Worm (Caenorhabditis elegans) whole organism, young adult: Measurements from ENCODE around the gene srh-264.

Experiments
- D2030.7 ChIP-seq: fragments of 200-800 bp; sonication (Bioruptor generic); IDR thresholded peaks from 2 replicates; pipeline ENCODE4 v1.3.6; 2022; ENCODE audit warnings: missing genetic modification reagents, missing genetic modification characterization, missing compliant biosample characterization
- F10E7.11 ChIP-seq: sonication (generic microtip); optimal IDR thresholded peaks from 2 replicates; lab custom pipeline; 2017; ENCODE audit warnings: mild to moderate bottlenecking, missing genetic modification characterization, moderate library complexity, missing compliant biosample characterization
- F33H1.4 ChIP-seq: fragments of 200-800 bp; sonication (Bioruptor generic); IDR thresholded peaks from 2 replicates; pipeline ENCODE4 v1.3.6; 2022; ENCODE audit warnings: missing genetic modification reagents, missing genetic modification characterization, missing compliant biosample characterization
- F55B11.4 ChIP-seq: sonication (generic microtip); optimal IDR thresholded peaks from 2 replicates; lab custom pipeline; 2016; ENCODE audit warnings: missing compliant biosample characterization, missing genetic modification characterization, borderline replicate concordance; ENCODE audit not compliant: insufficient read depth
- F57A8.1 ChIP-seq: fragments of 200-800 bp; sonication (Bioruptor generic); optimal IDR thresholded peaks from 2 replicates; lab custom pipeline; 2018; ENCODE audit warnings: mild to moderate bottlenecking, missing genetic modification characterization, moderate library complexity, missing compliant biosample characterization
- T07F8.4 ChIP-seq: sonication (generic microtip); optimal IDR thresholded peaks from 2 replicates; lab custom pipeline; 2016; ENCODE audit warnings: mild to moderate bottlenecking, missing genetic modification characterization, moderate library complexity, missing compliant biosample characterization
- Y53G8AR.9 ChIP-seq: fragments of 200-800 bp; sonication (Bioruptor generic); conservative IDR thresholded peaks from 2 replicates; pipeline ENCODE4 v1.3.6; 2022; ENCODE audit warnings: missing genetic modification reagents, missing genetic modification characterization, missing compliant biosample characterization
- Y79H2A.3 ChIP-seq: fragments of 200-800 bp; sonication (Bioruptor generic); conservative IDR thresholded peaks from 2 replicates; pipeline ENCODE4 v1.3.6; 2022; ENCODE audit warnings: missing genetic modification reagents, missing genetic modification characterization, missing compliant biosample characterization
- akir-1 ChIP-seq: fragments of 200-800 bp; sonication (Bioruptor generic); optimal IDR thresholded peaks from 2 replicates; lab custom pipeline; 2018; ENCODE audit warnings: mild to moderate bottlenecking, missing genetic modification characterization, moderate library complexity, missing compliant biosample characterization
- aptf-3 ChIP-seq: fragments of 200-800 bp; sonication (Bioruptor generic); IDR thresholded peaks from 2 replicates; pipeline ENCODE4 v1.3.6; 2022; ENCODE audit warnings: missing genetic modification characterization, missing compliant biosample characterization
- athp-1 ChIP-seq: sonication (generic microtip); optimal IDR thresholded peaks from 2 replicates; lab custom pipeline; 2017; ENCODE audit warnings: mild to moderate bottlenecking, missing genetic modification characterization, missing compliant biosample characterization
- bed-1 ChIP-seq: fragments of 200-800 bp; sonication (Bioruptor generic); IDR thresholded peaks from 2 replicates; pipeline ENCODE4 v1.3.6; 2022; ENCODE audit warnings: missing genetic modification reagents, missing genetic modification characterization, missing compliant biosample characterization
- cebp-2 ChIP-seq: fragments of 200-800 bp; sonication (Bioruptor generic); IDR thresholded peaks from 2 replicates; pipeline ENCODE4 v1.3.6; 2022; ENCODE audit warnings: missing genetic modification characterization, missing compliant biosample characterization
- ceh-58 ChIP-seq: fragments of 200-800 bp; sonication (Bioruptor generic); IDR thresholded peaks from 2 replicates; pipeline ENCODE4 v1.3.6; 2022; ENCODE audit warnings: missing genetic modification characterization, missing compliant biosample characterization
- chd-7 ChIP-seq: sonication (generic microtip); optimal IDR thresholded peaks from 2 replicates; lab custom pipeline; 2016; ENCODE audit warnings: mild to moderate bottlenecking, missing genetic modification characterization, moderate library complexity, missing compliant biosample characterization
- dox-1 ChIP-seq: fragments of 200-800 bp; sonication (Bioruptor generic); IDR thresholded peaks from 2 replicates; pipeline ENCODE4 v1.3.6; 2022; ENCODE audit warnings: missing genetic modification reagents, missing genetic modification characterization, missing compliant biosample characterization
- egl-18 ChIP-seq: fragments of 200-800 bp; sonication (Bioruptor generic); IDR thresholded peaks from 2 replicates; pipeline ENCODE4 v1.3.6; 2022; ENCODE audit warnings: missing genetic modification reagents, missing genetic modification characterization, missing compliant biosample characterization
- egl-44 ChIP-seq: fragments of 200-800 bp; sonication (Bioruptor generic); IDR thresholded peaks from 2 replicates; pipeline ENCODE4 v1.3.6; 2022; ENCODE audit warnings: missing genetic modification reagents, missing genetic modification characterization, missing compliant biosample characterization
- ekl-4 ChIP-seq: fragments of 200-800 bp; sonication (Bioruptor generic); IDR thresholded peaks from 2 replicates; pipeline ENCODE4 v1.3.6; 2022; ENCODE audit warnings: missing genetic modification reagents, missing genetic modification characterization, missing compliant biosample characterization
- hlh-12 ChIP-seq: sonication (generic microtip); optimal IDR thresholded peaks from 2 replicates; lab custom pipeline; 2016; ENCODE audit warnings: missing genetic modification characterization, missing compliant biosample characterization
- hsf-1 ChIP-seq: fragments of 200-800 bp; sonication (Bioruptor generic); IDR thresholded peaks from 2 replicates; pipeline ENCODE4 v1.3.6; 2022; ENCODE audit warnings: missing genetic modification reagents, missing genetic modification characterization, missing compliant biosample characterization
- lag-1 ChIP-seq: fragments of 200-800 bp; sonication (Bioruptor generic); IDR thresholded peaks from 2 replicates; pipeline ENCODE4 v1.3.6; 2022; ENCODE audit warnings: missing genetic modification reagents, missing genetic modification characterization, missing compliant biosample characterization
- lin-40 ChIP-seq: sonication (generic microtip); optimal IDR thresholded peaks from 2 replicates; lab custom pipeline; 2016; ENCODE audit warnings: missing genetic modification characterization, mild to moderate bottlenecking, missing compliant biosample characterization, missing genotype, missing genetic modification reagents
- lin-54 ChIP-seq: fragments of 200-800 bp; sonication (Bioruptor generic); optimal IDR thresholded peaks from 2 replicates; lab custom pipeline; 2018; ENCODE audit warnings: mild to moderate bottlenecking, missing genetic modification characterization, missing compliant biosample characterization
- lir-1 ChIP-seq: fragments of 200-800 bp; sonication (Bioruptor generic); conservative IDR thresholded peaks from 2 replicates; pipeline ENCODE4 v1.3.6; 2022; ENCODE audit warnings: missing genetic modification reagents, missing genetic modification characterization, missing compliant biosample characterization
- mcd-1 ChIP-seq: fragments of 200-800 bp; sonication (Bioruptor generic); IDR thresholded peaks from 2 replicates; pipeline ENCODE4 v1.3.6; 2022; ENCODE audit warnings: missing genetic modification reagents, missing genetic modification characterization, missing compliant biosample characterization
- nfya-1 ChIP-seq: sonication (generic microtip); optimal IDR thresholded peaks from 2 replicates; lab custom pipeline; 2017; ENCODE audit warnings: antibody characterized with exemption, missing compliant biosample characterization, missing genetic modification characterization, borderline replicate concordance; ENCODE audit not compliant: insufficient read depth
- nhr-120 ChIP-seq: fragments of 200-800 bp; sonication (Bioruptor generic); IDR thresholded peaks from 2 replicates; pipeline ENCODE4 v1.3.6; 2022; ENCODE audit warnings: missing genetic modification characterization, missing compliant biosample characterization
- nhr-80 ChIP-seq: sonication (generic microtip); optimal IDR thresholded peaks from 2 replicates; lab custom pipeline; 2016; ENCODE audit warnings: missing genetic modification characterization, missing compliant biosample characterization
- nhr-90 ChIP-seq: sonication (generic microtip); optimal IDR thresholded peaks from 2 replicates; lab custom pipeline; 2016; ENCODE audit warnings: missing genotype, mild to moderate bottlenecking, missing genetic modification characterization, missing compliant biosample characterization
- pbrm-1 ChIP-seq: fragments of 200-800 bp; sonication (Bioruptor generic); IDR thresholded peaks from 2 replicates; pipeline ENCODE4 v1.3.6; 2022; ENCODE audit warnings: missing genetic modification reagents, missing genetic modification characterization, missing compliant biosample characterization
- sea-2 ChIP-seq: fragments of 200-800 bp; sonication (Bioruptor generic); IDR thresholded peaks from 2 replicates; pipeline ENCODE4 v1.3.6; 2022; ENCODE audit warnings: missing genetic modification characterization, missing compliant biosample characterization
- snpc-1.3 ChIP-seq: sonication (generic microtip); optimal IDR thresholded peaks from 2 replicates; lab custom pipeline; 2017; ENCODE audit warnings: missing genetic modification characterization, mild to moderate bottlenecking, missing compliant biosample characterization, antibody characterized with exemption, moderate library complexity, missing genotype, missing genetic modification reagents; ENCODE audit not compliant: insufficient read depth
- snpc-3.4 ChIP-seq: sonication (generic microtip); optimal IDR thresholded peaks from 2 replicates; lab custom pipeline; 2017; ENCODE audit warnings: missing genetic modification characterization, mild to moderate bottlenecking, missing compliant biosample characterization, antibody characterized with exemption, moderate library complexity, missing genotype, missing genetic modification reagents
- somi-1 ChIP-seq: fragments of 200-800 bp; sonication (Bioruptor generic); optimal IDR thresholded peaks from 2 replicates; lab custom pipeline; 2018; ENCODE audit warnings: mild to moderate bottlenecking, missing genetic modification characterization, missing compliant biosample characterization
- unc-62 ChIP-seq: fragments of 150-350 bp; optimal IDR thresholded peaks from 2 replicates; lab custom pipeline; 2014; ENCODE audit warnings: missing biosample characterization, missing genetic modification reagents, missing genetic modification characterization
- ztf-25 ChIP-seq: fragments of 200-800 bp; sonication (Bioruptor generic); IDR thresholded peaks from 2 replicates; pipeline ENCODE4 v1.3.6; 2022; ENCODE audit warnings: missing genetic modification reagents, missing genetic modification characterization, missing compliant biosample characterization
- ztf-26 ChIP-seq: sonication (generic microtip); optimal IDR thresholded peaks from 2 replicates; lab custom pipeline; 2017; ENCODE audit warnings: missing genetic modification characterization, missing compliant biosample characterization
- ztf-28 ChIP-seq: fragments of 200-800 bp; sonication (Bioruptor generic); IDR thresholded peaks from 2 replicates; pipeline ENCODE4 v1.3.6; 2022; ENCODE audit warnings: missing genetic modification reagents, missing genetic modification characterization, missing compliant biosample characterization
- ztf-3 ChIP-seq: fragments of 200-800 bp; sonication (Bioruptor generic); optimal IDR thresholded peaks from 2 replicates; lab custom pipeline; 2018; ENCODE audit warnings: mild to moderate bottlenecking, missing genetic modification characterization, missing compliant biosample characterization
- ztf-6 ChIP-seq: fragments of 200-800 bp; sonication (Bioruptor generic); IDR thresholded peaks from 2 replicates; pipeline ENCODE4 v1.3.6; 2022; ENCODE audit warnings: missing genetic modification reagents, missing genetic modification characterization, missing compliant biosample characterization

Gene srh-264

DNA sequence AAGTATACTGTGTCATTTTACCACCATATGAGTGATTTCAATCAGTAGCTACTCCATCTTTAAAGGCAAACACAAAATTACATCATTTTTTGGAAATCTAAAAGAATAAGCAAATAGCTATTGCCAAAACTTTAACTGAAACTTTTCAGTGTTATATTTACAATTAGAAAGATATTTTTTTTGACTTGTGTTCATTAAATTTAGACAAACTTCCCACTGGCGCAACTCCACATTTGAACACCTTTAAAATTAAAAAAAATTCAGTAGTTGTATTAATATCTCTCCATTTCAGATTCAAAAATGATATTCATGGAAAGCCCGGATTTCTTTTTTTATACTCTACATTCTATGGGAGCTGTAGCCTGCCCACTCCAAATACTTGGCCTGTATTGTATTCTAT lies at the start of gene srh-264:
srh-264 (plus strand) TSS at position 301 of the 400 bp plus-strand sequence.
- TF ChIP-seq ekl-4 (GFP tag; lab: Robert Waterston, UW), result no peak
- no peak for TF ChIP-seq mcd-1 (GFP tag; lab: Robert Waterston, UW)
- TF ChIP-seq unc-62 (GFP tag; lab: Kevin White, UChicago), result no peak
- TF ChIP-seq F55B11.4 (tag; lab: Kevin White, UChicago), result no peak
- TF ChIP-seq chd-7, result no peak
- TF ChIP-seq bed-1, result no peak
- TF ChIP-seq sea-2 (GFP tag; lab: Robert Waterston, UW), result no peak

DNA sequence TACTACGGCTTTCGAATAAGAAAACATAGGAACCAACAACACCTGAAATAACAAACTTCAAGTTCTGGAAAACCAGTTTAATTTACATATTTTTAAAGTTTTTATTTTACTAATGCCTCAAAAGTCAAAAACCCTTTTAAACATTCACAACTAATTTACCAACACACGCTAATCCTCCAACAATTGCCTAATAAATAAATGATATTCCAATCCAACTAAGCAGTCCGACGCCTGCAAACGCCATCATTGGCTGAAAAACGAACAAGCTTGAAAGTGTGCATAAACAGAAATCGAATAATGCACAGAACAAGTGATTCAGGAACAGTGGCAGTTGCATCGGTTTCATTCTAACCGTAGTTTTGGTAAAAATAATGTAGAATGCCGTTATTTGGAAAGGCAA lies 46.2 kb upstream of the srh-264 start:
- TF ChIP-seq hsf-1 (GFP tag; lab: Robert Waterston, UW) (no peak), nhr-80 (tag; lab: Kevin White, UChicago) (no peak), cebp-2 (no peak), lin-40 (no peak), lir-1 (GFP tag; lab: Robert Waterston, UW) (no peak), akir-1 (GFP tag; lab: Kevin White, UChicago) (no peak), Y79H2A.3 (GFP tag; lab: Robert Waterston, UW) (no peak), snpc-3.4 (no peak), ztf-26 (tag; lab: Kevin White, UChicago) (no peak), egl-18 (no peak), ztf-25 (GFP tag; lab: Robert Waterston, UW) (no peak), ztf-28 (GFP tag; lab: Robert Waterston, UW) (no peak), T07F8.4 (tag; lab: Kevin White, UChicago) (no peak), F33H1.4 (GFP tag; lab: Robert Waterston, UW) (no peak)
- TF ChIP-seq, all 124 proteins: peak for 0

DNA sequence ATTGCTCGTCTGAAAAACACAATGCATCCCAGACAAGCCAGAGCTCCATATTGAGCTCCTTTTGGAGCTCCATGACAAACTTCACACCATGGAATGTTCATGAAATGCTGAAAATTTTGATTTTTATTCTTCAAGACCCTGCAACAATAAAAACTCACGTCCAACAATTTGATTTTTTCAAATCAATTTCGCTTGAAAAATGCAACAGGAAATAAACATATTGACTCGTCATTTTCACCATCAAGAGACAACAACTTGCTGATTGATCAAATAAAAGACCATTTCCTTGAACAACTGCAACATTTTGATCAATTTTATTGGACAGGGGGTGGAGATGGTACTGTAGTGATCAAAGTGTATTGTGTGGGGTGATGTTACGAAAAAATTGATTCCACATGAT lies 44.2 kb upstream of the srh-264 start, which contains the start of gene nhr-269:
nhr-269 (minus strand) TSS at position 101 of the 400 bp plus-strand sequence.
- no peak for TF ChIP-seq pbrm-1
- TF ChIP-seq aptf-3 (GFP tag; lab: Robert Waterston, UW), result no peak
- no peak for TF ChIP-seq nhr-80 (tag; lab: Kevin White, UChicago)
- no peak for TF ChIP-seq nhr-120 (GFP tag; lab: Robert Waterston, UW)
- TF ChIP-seq Y53G8AR.9 (GFP tag; lab: Robert Waterston, UW), result no peak

DNA sequence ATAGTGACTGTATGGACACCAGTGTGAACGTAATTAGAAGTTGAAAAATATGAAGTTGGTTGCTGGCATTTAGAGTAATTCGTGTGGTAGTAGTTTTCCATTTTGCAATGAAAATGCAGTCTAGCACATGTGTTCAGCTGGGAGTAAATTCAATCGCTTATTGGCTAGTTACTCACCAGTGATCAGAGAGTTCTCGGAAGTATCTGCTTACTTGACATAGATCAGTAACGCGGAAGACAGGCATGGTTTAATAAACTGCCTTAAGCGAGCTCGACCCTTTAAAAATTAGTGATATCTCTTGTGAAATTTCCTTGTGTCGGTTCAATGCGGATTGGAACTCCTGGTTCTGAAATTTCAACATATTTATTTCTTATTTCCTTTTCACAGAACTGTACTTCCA lies 37.7 kb upstream of the srh-264 start, which contains the start of gene srh-52:
srh-52 (minus strand) TSS at position 101 of the 400 bp plus-strand sequence.
- TF ChIP-seq T07F8.4 (tag; lab: Kevin White, UChicago) (no peak), somi-1 (GFP tag; lab: Kevin White, UChicago) (no peak), F10E7.11 (tag; lab: Kevin White, UChicago) (no peak)
- TF ChIP-seq, all 124 proteins: peak for 0

DNA sequence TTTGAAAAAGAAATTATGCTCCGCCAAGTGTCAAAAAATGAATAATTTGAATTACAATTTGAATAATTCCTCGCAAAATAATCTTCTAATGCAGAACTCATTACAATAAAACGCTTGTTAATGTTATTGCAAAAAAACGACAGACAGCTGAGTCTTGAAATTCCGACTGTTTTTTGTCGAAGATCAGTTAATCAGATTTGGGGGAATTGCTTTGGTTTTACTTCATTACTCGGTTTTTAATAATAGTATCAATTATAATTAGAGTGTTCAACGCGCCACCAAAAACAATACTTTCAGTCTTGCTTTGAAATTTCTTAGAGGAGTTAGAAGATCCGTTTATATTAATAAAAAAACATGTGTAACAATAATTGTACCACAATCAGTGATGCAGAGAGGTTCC lies 36.0 kb upstream of the srh-264 start, which contains the start of gene srh-122:
srh-122 (minus strand) TSS at position 101 of the 400 bp plus-strand sequence.
- no peak for TF ChIP-seq snpc-3.4
- no peak for TF ChIP-seq F57A8.1 (GFP tag; lab: Kevin White, UChicago)
- TF ChIP-seq bed-1, result no peak

DNA sequence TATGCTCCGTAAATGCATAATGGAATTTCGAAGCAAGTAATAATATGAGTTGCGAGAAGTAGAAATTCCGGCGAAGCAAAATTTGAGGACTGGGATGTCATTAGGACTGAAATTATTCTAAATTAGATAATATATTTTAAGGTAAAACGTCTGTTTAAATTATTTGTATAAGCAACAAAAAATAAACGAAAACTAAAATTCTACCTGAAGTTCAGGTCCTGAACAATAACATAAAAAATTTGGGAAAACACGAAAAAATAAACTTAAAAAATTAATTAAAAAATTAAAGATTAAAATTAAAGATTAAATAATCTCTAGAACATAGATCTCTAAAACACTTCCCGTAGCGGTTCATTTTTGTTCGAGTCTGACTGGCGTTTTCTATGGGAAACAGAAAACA lies 34.1 kb upstream of the srh-264 start, which contains the start of gene srh-251:
srh-251 (minus strand) TSS at position 101 of the 400 bp plus-strand sequence.
- TF ChIP-seq lin-54 (no peak), egl-44 (GFP tag; lab: Robert Waterston, UW) (no peak), nhr-80 (tag; lab: Kevin White, UChicago) (no peak), hlh-12 (tag; lab: Kevin White, UChicago) (no peak), lag-1 (GFP tag; lab: Robert Waterston, UW) (no peak), ceh-58 (GFP tag; lab: Robert Waterston, UW) (no peak), dox-1 (GFP tag; lab: Robert Waterston, UW) (no peak), egl-18 (no peak), nhr-90 (tag; lab: Kevin White, UChicago) (no peak), nfya-1 (tag; lab: Kevin White, UChicago) (no peak), D2030.7 (no peak), athp-1 (no peak), ztf-3 (GFP tag; lab: Kevin White, UChicago) (no peak), ztf-6 (GFP tag; lab: Robert Waterston, UW) (no peak), snpc-1.3 (tag; lab: Kevin White, UChicago) (no peak)
